Fruit fly (Drosophila melanogaster): Measurements from ENCODE around the gene betaggt-I.

Gene betaggt-I

DNA sequence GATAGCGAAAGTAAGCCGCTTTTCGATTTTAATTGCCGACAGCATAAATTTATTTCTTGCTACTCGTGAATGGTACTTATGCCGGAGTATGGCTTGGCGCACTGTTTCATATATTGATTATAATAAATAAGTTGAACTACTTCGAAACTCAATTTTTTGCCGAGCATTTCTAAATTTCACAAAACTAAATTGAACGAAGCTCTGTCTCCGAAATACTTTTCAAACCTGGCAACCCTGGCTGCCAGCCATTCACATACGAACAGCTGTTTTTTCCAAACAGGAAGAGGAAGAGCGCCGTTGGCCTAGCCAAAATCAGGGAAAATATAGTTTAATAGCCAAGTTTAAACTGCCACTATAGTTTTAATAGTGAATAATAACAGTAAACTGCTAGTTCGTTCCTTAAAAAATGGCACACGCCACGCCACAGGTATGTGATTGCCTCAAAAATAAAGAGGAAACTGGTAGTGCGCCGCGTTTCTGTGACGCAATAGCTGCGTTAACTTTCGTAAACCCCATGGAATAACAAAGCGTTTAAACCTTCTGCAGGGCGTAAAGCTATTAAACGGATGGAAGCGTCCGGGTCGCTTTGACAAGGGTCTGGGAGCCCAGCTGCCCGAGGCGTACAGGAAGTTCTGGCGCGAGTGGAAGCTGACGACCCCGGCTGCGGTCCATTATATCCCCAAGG is 28.5 kb downstream of the betaggt-I start, which contains the start of gene mRpL28 (continued):
- TF ChIP-seq bcd (GFP tag; optimal IDR thresholded peaks at IDR 0.05) = no peak
- no peak for TF ChIP-seq CG4424 (GFP tag; optimal IDR thresholded peaks at IDR 0.05)
- no peak for TF ChIP-seq CG14050 (GFP tag; IDR thresholded peaks at IDR 0.05)
- no peak for TF ChIP-seq CG7745 (tag; optimal IDR thresholded peaks at IDR 0.05)
- TF ChIP-seq Ravus (GFP tag; IDR thresholded peaks at IDR 0.05) = no peak
- TF ChIP-seq Optix (GFP tag; IDR thresholded peaks at IDR 0.05) = no peak
- peak; percentile 10; the same call in 1 of the 2 replicates for TF ChIP-seq Bgb (GFP tag; IDR thresholded peaks at IDR 0.05; ENCODE audit: partially characterized antibody)
- no peak for TF ChIP-seq rib (GFP tag; IDR thresholded peaks at IDR 0.05)
- peak; percentile 27 for TF ChIP-seq HLH54F (GFP tag; optimal IDR thresholded peaks at IDR 0.05)
- TF ChIP-seq CG7786 (GFP tag; optimal IDR thresholded peaks at IDR 0.05) = no peak
- peak; percentile 18 for TF ChIP-seq CG4328 (GFP tag; optimal IDR thresholded peaks at IDR 0.05)
- peak; percentile 54 for TF ChIP-seq CG4617 (GFP tag; optimal IDR thresholded peaks at IDR 0.05; ENCODE audit: borderline replicate concordance)
- TF ChIP-seq CG1603 (tag; optimal IDR thresholded peaks at IDR 0.05) = peak; percentile 42
- no peak for TF ChIP-seq Oaz (GFP tag; IDR thresholded peaks at IDR 0.05)
- TF ChIP-seq CG31365 (tag; optimal IDR thresholded peaks at IDR 0.05) = no peak
- peak; percentile 44 for TF ChIP-seq pzg (GFP tag; optimal IDR thresholded peaks at IDR 0.05)
- peak; percentile 28 for TF ChIP-seq CG9437 (GFP tag; optimal IDR thresholded peaks at IDR 0.05)
- TF ChIP-seq Atf-2 (GFP tag; optimal IDR thresholded peaks at IDR 0.05) = no peak
- no peak for TF ChIP-seq CG11093 (GFP tag; IDR thresholded peaks at IDR 0.05)
- TF ChIP-seq slou (GFP tag; optimal IDR thresholded peaks at IDR 0.05) = no peak
- peak; percentile 39 for TF ChIP-seq CG30020 (tag; optimal IDR thresholded peaks at IDR 0.05)
- no peak for TF ChIP-seq D19B (GFP tag; optimal IDR thresholded peaks at IDR 0.05)
- TF ChIP-seq lmd (GFP tag; IDR thresholded peaks at IDR 0.05) = no peak
- TF ChIP-seq vnd (GFP tag; IDR thresholded peaks at IDR 0.05; ENCODE audit: partially characterized antibody) = no peak
- TF ChIP-seq CG8924 (tag; optimal IDR thresholded peaks at IDR 0.05) = no peak
- no peak for TF ChIP-seq Lim3 (GFP tag; IDR thresholded peaks at IDR 0.05)
- TF ChIP-seq BtbVII (GFP tag; optimal IDR thresholded peaks at IDR 0.05) = peak; percentile 14
- no peak for TF ChIP-seq chif (GFP tag; optimal IDR thresholded peaks at IDR 0.05)
- no peak for TF ChIP-seq kay (GFP tag; optimal IDR thresholded peaks at IDR 0.05)
- TF ChIP-seq CG2116 (GFP tag; optimal IDR thresholded peaks at IDR 0.05) = no peak
- TF ChIP-seq row (GFP tag; IDR thresholded peaks at IDR 0.05) = peak; percentile 74
- peak; percentile 45; the same call in 1 of the 2 replicates for TF ChIP-seq sna (GFP tag; IDR thresholded peaks at IDR 0.05; ENCODE audit: partially characterized antibody)
- TF ChIP-seq CG4854 (GFP tag; optimal IDR thresholded peaks at IDR 0.05) = no peak
- TF ChIP-seq CG4730 (GFP tag; IDR thresholded peaks at IDR 0.05) = no peak
- no peak for TF ChIP-seq Dip2 (GFP tag; IDR thresholded peaks at IDR 0.05)
- TF ChIP-seq Abd-B (GFP tag; optimal IDR thresholded peaks at IDR 0.05) = no peak
- no peak for TF ChIP-seq Dek (tag; optimal IDR thresholded peaks at IDR 0.05)
- TF ChIP-seq ham (GFP tag; IDR thresholded peaks at IDR 0.05) = no peak
- TF ChIP-seq sens (GFP tag) = peak; percentile 87
- TF ChIP-seq sqz (GFP tag; optimal IDR thresholded peaks at IDR 0.05) = no peak
- no peak for TF ChIP-seq CG10366 (GFP tag; IDR thresholded peaks at IDR 0.05)
- TF ChIP-seq sima (GFP tag; optimal IDR thresholded peaks at IDR 0.05) = no peak
- TF ChIP-seq MBD-R2 (GFP tag; IDR thresholded peaks at IDR 0.05) = peak; percentile 92
- TF ChIP-seq CG34422 (GFP tag; IDR thresholded peaks at IDR 0.05) = peak; percentile 11; the same call in 1 of the 3 replicates
- no peak for TF ChIP-seq nerfin-1 (tag; optimal IDR thresholded peaks at IDR 0.05)
- no peak for TF ChIP-seq CG5245 (GFP tag; optimal IDR thresholded peaks at IDR 0.05)
- peak; percentile 4 for TF ChIP-seq CG17802 (tag; optimal IDR thresholded peaks at IDR 0.05)
- TF ChIP-seq ken (GFP tag; IDR thresholded peaks at IDR 0.05) = no peak
- no peak for TF ChIP-seq bab2 (GFP tag; optimal IDR thresholded peaks at IDR 0.05)
- TF ChIP-seq tx (GFP tag; optimal IDR thresholded peaks at IDR 0.05) = no peak
- peak; percentile 3 for TF ChIP-seq CTCF (GFP tag; optimal IDR thresholded peaks at IDR 0.05)
- peak; percentile 41 for TF ChIP-seq CG2712 (tag; optimal IDR thresholded peaks at IDR 0.05)

Data from whole organism, embryonic.